Fruit fly (Drosophila melanogaster) whole organism, wandering third instar larva: ENCODE measurements around the gene CG46465.

Experiments used
- Abd-B ChIP-seq: fragments of >200 bp; optimal IDR thresholded peaks from 2 replicates; lab custom pipeline; 2017; ENCODE audit warnings: missing biosample characterization, missing genetic modification characterization
- CG32264 ChIP-seq: fragments of 200-800 bp; sonication (Bioruptor generic); optimal IDR thresholded peaks from 2 replicates; lab custom pipeline; 2016; ENCODE audit warnings: missing biosample characterization, missing genetic modification characterization
- HLH106 ChIP-seq: fragments of 200-800 bp; optimal IDR thresholded peaks from 3 replicates; lab custom pipeline; 2019; ENCODE audit warnings: missing biosample characterization, mild to moderate bottlenecking, missing genetic modification characterization, moderate library complexity
- Hnf4 ChIP-seq: fragments of 200-800 bp; sonication (Bioruptor generic); optimal IDR thresholded peaks from 2 replicates; lab custom pipeline; 2016; ENCODE audit warnings: missing biosample characterization, mild to moderate bottlenecking, missing genetic modification characterization
- Myc ChIP-seq: fragments of >200 bp; optimal IDR thresholded peaks from 2 replicates; lab custom pipeline; 2017
- Rel ChIP-seq, 2 experiments: fragments of 200-800 bp; sonication (Bioruptor generic) in 1 of 2; optimal IDR thresholded peaks; 2 replicates in 1 of 2; 3 replicates in 1 of 2; lab custom pipeline; 2016 to 2019; ENCODE audit warnings: mild to moderate bottlenecking in 2 of 2, missing biosample characterization in 2 of 2, missing genetic modification characterization in 2 of 2, moderate library complexity in 1 of 2
- Vsx2 ChIP-seq: fragments of 200-300, 225-300 bp; sonication (Bioruptor generic); optimal IDR thresholded peaks from 2 replicates; lab custom pipeline; 2018; ENCODE audit warnings: missing biosample characterization, missing genetic modification characterization; ENCODE audit not compliant: partially characterized antibody
- br ChIP-seq: fragments of 200-800 bp; sonication (Bioruptor generic); optimal IDR thresholded peaks from 2 replicates; lab custom pipeline; 2016; ENCODE audit warnings: missing biosample characterization, missing genetic modification characterization
- dl ChIP-seq, 2 experiments: fragments of 175-275, 200-275 bp in 1 of 2; fragments of 200-275 bp in 1 of 2; sonication (Bioruptor generic); optimal IDR thresholded peaks; lab custom pipeline; 2018; ENCODE audit warnings: mild to moderate bottlenecking in 2 of 2, missing biosample characterization in 2 of 2, missing genetic modification characterization in 2 of 2, moderate library complexity in 2 of 2; ENCODE audit not compliant: partially characterized antibody in 2 of 2, insufficient read depth in 1 of 2
- foxo ChIP-seq, 2 experiments: fragments of 200-800 bp; sonication (Bioruptor generic); optimal IDR thresholded peaks; 2 replicates in 1 of 2; 3 replicates in 1 of 2; lab custom pipeline; 2016 to 2017; ENCODE audit warnings: missing biosample characterization in 2 of 2, missing genetic modification characterization in 2 of 2
- fru ChIP-seq: fragments of 200-800 bp; sonication (Bioruptor generic); optimal IDR thresholded peaks from 3 replicates; lab custom pipeline; 2016; ENCODE audit warnings: missing biosample characterization, mild to moderate bottlenecking, missing genetic modification characterization
- h ChIP-seq: fragments of 200-800 bp; sonication (Bioruptor generic); optimal IDR thresholded peaks from 3 replicates; lab custom pipeline; 2016; ENCODE audit warnings: missing biosample characterization, mild to moderate bottlenecking, missing genetic modification characterization
- jim ChIP-seq: fragments of 175-275, 200-325 bp; sonication (Bioruptor generic); optimal IDR thresholded peaks from 2 replicates; lab custom pipeline; 2016; ENCODE audit warnings: missing biosample characterization, mild to moderate bottlenecking, missing genetic modification characterization
- lola ChIP-seq: fragments of >200 bp; optimal IDR thresholded peaks from 2 replicates; lab custom pipeline; 2017; ENCODE audit warnings: missing biosample characterization, missing genetic modification characterization
- pan ChIP-seq: fragments of >200 bp; optimal IDR thresholded peaks from 2 replicates; lab custom pipeline; 2017
- psq ChIP-seq: fragments of 200-800 bp; sonication (Bioruptor generic); optimal IDR thresholded peaks from 3 replicates; lab custom pipeline; 2017; ENCODE audit warnings: missing biosample characterization, mild to moderate bottlenecking, missing genetic modification characterization, moderate library complexity
- rgr ChIP-seq: fragments of 200-800 bp; sonication (Bioruptor generic); optimal IDR thresholded peaks from 3 replicates; lab custom pipeline; 2016; ENCODE audit warnings: missing biosample characterization, mild to moderate bottlenecking, missing genetic modification characterization
- usp ChIP-seq: fragments of >200 bp; optimal IDR thresholded peaks from 2 replicates; lab custom pipeline; 2017; ENCODE audit warnings: missing biosample characterization, missing genetic modification characterization

The CG46465 gene

DNA sequence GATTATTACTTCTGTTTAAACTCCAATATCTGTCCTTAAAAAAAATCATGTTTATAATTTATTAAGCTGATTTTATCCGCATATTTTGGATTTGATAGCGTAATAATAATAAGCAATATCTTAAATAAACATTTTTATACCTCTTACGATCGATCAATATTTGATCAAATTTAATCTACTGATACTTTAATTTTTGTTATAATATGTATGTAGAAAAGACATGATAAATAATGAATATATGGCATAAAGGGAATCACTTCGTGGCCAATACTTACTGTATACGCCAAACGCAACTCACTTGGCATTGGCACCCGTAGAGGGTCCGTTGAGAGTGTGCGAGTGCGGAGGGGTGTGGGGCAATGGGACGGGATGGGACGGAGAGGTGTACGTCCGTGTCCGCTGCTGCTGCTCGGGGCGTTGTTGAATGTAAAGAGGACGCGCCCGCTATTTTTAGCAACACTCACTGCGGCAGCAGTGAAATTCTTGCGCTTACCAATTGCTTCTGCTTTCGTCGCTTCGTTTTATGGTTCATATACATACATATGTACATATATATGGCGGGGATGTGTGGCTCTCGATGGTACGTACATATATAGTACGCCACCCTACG lies 43.9 kb downstream of the CG46465 start:
- no peak for TF ChIP-seq Abd-B (GFP tag; lab: Kevin White, UChicago)
- TF ChIP-seq h: peak; percentile 8
- TF ChIP-seq br (GFP tag; lab: Kevin White, UChicago): no peak
- no peak for TF ChIP-seq fru (GFP tag; lab: Kevin White, UChicago)
- TF ChIP-seq jim (GFP tag; lab: Kevin White, UChicago): no peak
- TF ChIP-seq, all 38 proteins: peak for 1

DNA sequence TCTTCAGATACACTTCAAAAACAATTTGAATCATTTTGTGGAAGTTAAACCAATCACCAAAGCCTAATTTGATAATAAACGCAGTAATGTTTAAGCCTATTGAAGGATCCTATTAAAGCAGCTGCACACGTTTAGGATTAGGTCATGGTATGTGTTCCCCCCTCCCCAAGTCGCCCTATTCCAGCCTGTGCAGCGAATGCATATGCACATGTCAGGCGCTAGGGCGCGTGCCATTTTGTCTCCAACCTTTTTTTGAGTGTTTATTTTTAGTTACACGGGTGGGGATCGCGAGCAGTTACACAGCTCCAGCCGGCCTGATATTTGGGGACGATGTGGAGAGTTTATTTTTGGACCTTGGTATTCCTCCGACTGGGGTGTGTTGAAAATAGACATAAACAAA lies 44.7 kb downstream of the CG46465 start:
- TF ChIP-seq foxo (GFP tag; optimal IDR thresholded peaks at IDR 0.05; lab: Kevin White, UChicago) (no peak), h (peak; percentile 4)

- TF ChIP-seq Myc (lab: Kevin White, UChicago) (no peak), psq (GFP tag; lab: Kevin White, UChicago) (no peak), HLH106 (tag; lab: Kevin White, UChicago) (no peak), lola (GFP tag; lab: Kevin White, UChicago) (no peak), Hnf4 (GFP tag; lab: Kevin White, UChicago) (no peak), foxo (GFP tag; optimal IDR thresholded peaks at IDR 0.05; lab: Kevin White, UChicago) (no peak)
- TF ChIP-seq, all 38 proteins: peak for 0
Observed at dm6 chr2L:19037455-19037854, 45.2 kb downstream of the CG46465 start.

- TF ChIP-seq pan (lab: Kevin White, UChicago) (no peak), usp (no peak), rgr (GFP tag; lab: Kevin White, UChicago) (no peak), Rel (GFP tag; optimal IDR thresholded peaks at IDR 0.05; lab: Kevin White, UChicago) (no peak), Rel (tag; optimal IDR thresholded peaks at IDR 0.05; lab: Kevin White, UChicago) (no peak), Vsx2 (GFP tag; lab: Kevin White, UChicago) (no peak), foxo (GFP tag; optimal IDR thresholded peaks at IDR 0.05; lab: Kevin White, UChicago) (no peak), dl (GFP tag; optimal IDR thresholded peaks at IDR 0.05; lab: Kevin White, UChicago; ENCODE audit: insufficient read depth in 1 of 2, partially characterized antibody in 2 of 2) (no peak), Abd-B (GFP tag; lab: Kevin White, UChicago) (no peak), jim (GFP tag; lab: Kevin White, UChicago) (no peak), CG32264 (GFP tag; lab: Kevin White, UChicago) (no peak)
Observed at dm6 chr2L:19041590-19041989, 49.3 kb downstream of the CG46465 start, which contains the start of gene Catsup. TSS of gene Catsup (plus strand) at chr2L:19041862.
